Worm (Caenorhabditis elegans) whole organism, L1 larva: ENCODE measurements around the gene fbxa-30.

Source experiments
- C04F5.9 ChIP-seq: sonication (generic microtip); optimal IDR thresholded peaks from 2 replicates; lab custom pipeline; 2016; ENCODE audit warnings: missing genetic modification characterization, missing compliant biosample characterization
- aha-1 ChIP-seq: fragments of 150-350 bp; optimal IDR thresholded peaks from 2 replicates; lab custom pipeline; 2014; ENCODE audit warnings: missing biosample characterization, missing genetic modification characterization
- alr-1 ChIP-seq: fragments of 200-800 bp; sonication (Bioruptor generic); optimal IDR thresholded peaks from 2 replicates; lab custom pipeline; 2018; ENCODE audit warnings: borderline replicate concordance, mild to moderate bottlenecking, missing genetic modification characterization, missing compliant biosample characterization
- ama-1 ChIP-seq: fragments of 150-350 bp; optimal IDR thresholded peaks from 2 replicates; lab custom pipeline; 2014
- ceh-63 ChIP-seq: fragments of 200-800 bp; sonication (Bioruptor generic); optimal IDR thresholded peaks from 2 replicates; lab custom pipeline; 2018; ENCODE audit warnings: mild to moderate bottlenecking, missing genetic modification characterization, missing compliant biosample characterization
- ceh-8 ChIP-seq: fragments of 200-800 bp; sonication (Bioruptor generic); optimal IDR thresholded peaks from 2 replicates; lab custom pipeline; 2018; ENCODE audit warnings: mild to moderate bottlenecking, missing genetic modification characterization, moderate library complexity, missing compliant biosample characterization
- ceh-82 ChIP-seq, 3 experiments: fragments of 150-350 bp in 1 of 3; sonication (generic microtip) in 2 of 3; optimal IDR thresholded peaks; 2 replicates each; lab custom pipeline; 2014 to 2017; ENCODE audit warnings: missing biosample characterization in 3 of 3, missing genetic modification characterization in 3 of 3
- ceh-88 ChIP-seq: fragments of 200-800 bp; sonication (Bioruptor generic); IDR thresholded peaks from 2 replicates; pipeline ENCODE4 v1.3.6; 2022; ENCODE audit warnings: missing genetic modification characterization, missing compliant biosample characterization
- efl-1 ChIP-seq, 4 experiments: fragments of 150-350 bp; optimal IDR thresholded peaks in 3 of 4; peaks in 1 of 4; 1 replicate in 1 of 4; 2 replicates in 3 of 4; lab custom pipeline; 2014; ENCODE audit warnings: missing biosample characterization in 2 of 4, missing genetic modification characterization in 2 of 4, missing genetic modification reagents in 2 of 4
- efl-3 ChIP-seq: fragments of 200-800 bp; sonication (Bioruptor generic); optimal IDR thresholded peaks from 2 replicates; lab custom pipeline; 2018; ENCODE audit warnings: mild to moderate bottlenecking, missing genetic modification characterization, missing compliant biosample characterization
- egl-13 ChIP-seq: sonication (generic microtip); optimal IDR thresholded peaks from 2 replicates; lab custom pipeline; 2016; ENCODE audit warnings: missing genotype, missing genetic modification reagents, missing genetic modification characterization, missing compliant biosample characterization
- elt-2 ChIP-seq: sonication (generic microtip); optimal IDR thresholded peaks from 2 replicates; lab custom pipeline; 2016; ENCODE audit warnings: missing genetic modification characterization, mild to moderate bottlenecking, inconsistent platforms, missing compliant biosample characterization, missing genetic modification reagents
- ets-5 ChIP-seq: fragments of 200-800 bp; sonication (Bioruptor generic); IDR thresholded peaks from 2 replicates; pipeline ENCODE4 v1.3.6; 2022; ENCODE audit warnings: missing genetic modification characterization, missing compliant biosample characterization
- grh-1 ChIP-seq: fragments of 200-800 bp; sonication (Bioruptor generic); IDR thresholded peaks from 2 replicates; pipeline ENCODE4 v1.3.6; 2022; ENCODE audit warnings: missing genetic modification reagents, missing genetic modification characterization, missing compliant biosample characterization
- hlh-17 ChIP-seq: fragments of 200-800 bp; sonication (Bioruptor generic); optimal IDR thresholded peaks from 2 replicates; lab custom pipeline; 2018; ENCODE audit warnings: missing genetic modification characterization, mild to moderate bottlenecking, missing compliant biosample characterization, moderate library complexity, borderline replicate concordance
- hlh-4 ChIP-seq: sonication (generic microtip); optimal IDR thresholded peaks from 2 replicates; lab custom pipeline; 2016; ENCODE audit warnings: mild to moderate bottlenecking, missing genetic modification characterization, missing compliant biosample characterization
- irx-1 ChIP-seq: sonication (generic microtip); optimal IDR thresholded peaks from 2 replicates; lab custom pipeline; 2016; ENCODE audit warnings: missing genetic modification characterization, missing compliant biosample characterization
- isw-1 ChIP-seq: fragments of 200-800 bp; sonication (Bioruptor generic); IDR thresholded peaks from 2 replicates; pipeline ENCODE4 v1.3.6; 2022; ENCODE audit warnings: missing genetic modification characterization, missing compliant biosample characterization
- lin-13 ChIP-seq: fragments of 150-350 bp; optimal IDR thresholded peaks from 2 replicates; lab custom pipeline; 2014; ENCODE audit warnings: missing biosample characterization, missing genetic modification reagents, missing genetic modification characterization
- lin-35 ChIP-seq, 2 experiments: fragments of 150-350 bp; optimal IDR thresholded peaks; 2 replicates each; lab custom pipeline; 2014; ENCODE audit warnings: missing biosample characterization in 2 of 2, missing genetic modification characterization in 2 of 2, missing genetic modification reagents in 2 of 2
- lin-39 ChIP-seq: fragments of 150-350 bp; optimal IDR thresholded peaks from 2 replicates; lab custom pipeline; 2014; ENCODE audit warnings: missing biosample characterization, missing genetic modification reagents, missing genetic modification characterization
- mef-2 ChIP-seq: fragments of 150-350 bp; optimal IDR thresholded peaks from 2 replicates; lab custom pipeline; 2014; ENCODE audit warnings: missing biosample characterization, missing genetic modification characterization
- mep-1 ChIP-seq: fragments of 150-350 bp; optimal IDR thresholded peaks from 2 replicates; lab custom pipeline; 2014; ENCODE audit warnings: missing biosample characterization, missing genetic modification characterization
- nhr-11 ChIP-seq: fragments of 150-350 bp; optimal IDR thresholded peaks from 2 replicates; lab custom pipeline; 2014; ENCODE audit warnings: missing biosample characterization, missing genetic modification characterization
- nhr-19 ChIP-seq: fragments of 200-800 bp; sonication (Bioruptor generic); conservative IDR thresholded peaks from 2 replicates; pipeline ENCODE4 v1.3.6; 2022; ENCODE audit warnings: missing genetic modification characterization, missing compliant biosample characterization
- nhr-237 ChIP-seq: fragments of 150-350 bp; optimal IDR thresholded peaks from 2 replicates; lab custom pipeline; 2014; ENCODE audit warnings: missing biosample characterization, missing genetic modification characterization
- nhr-28 ChIP-seq: fragments of 150-350 bp; optimal IDR thresholded peaks from 2 replicates; lab custom pipeline; 2014; ENCODE audit warnings: missing biosample characterization, missing genetic modification characterization
- nhr-47 ChIP-seq: sonication (generic microtip); optimal IDR thresholded peaks from 2 replicates; lab custom pipeline; 2016; ENCODE audit warnings: mild to moderate bottlenecking, missing genetic modification characterization, moderate library complexity, missing compliant biosample characterization
- nhr-71 ChIP-seq: sonication (generic microtip); optimal IDR thresholded peaks from 2 replicates; lab custom pipeline; 2016; ENCODE audit warnings: mild to moderate bottlenecking, missing genetic modification characterization, moderate library complexity, missing compliant biosample characterization
- nhr-77 ChIP-seq: fragments of 150-350 bp; optimal IDR thresholded peaks from 2 replicates; lab custom pipeline; 2014; ENCODE audit warnings: missing biosample characterization, missing genetic modification characterization
- nhr-84 ChIP-seq: sonication (generic microtip); optimal IDR thresholded peaks from 2 replicates; lab custom pipeline; 2017; ENCODE audit warnings: missing biosample characterization, missing genetic modification characterization
- nhr-85 ChIP-seq: sonication (generic microtip); peaks from one replicate; lab custom pipeline; 2016; ENCODE audit warnings: missing genetic modification characterization, inconsistent platforms, missing compliant biosample characterization
- pag-3 ChIP-seq: sonication (generic microtip); optimal IDR thresholded peaks from 2 replicates; lab custom pipeline; 2017; ENCODE audit warnings: missing genetic modification characterization, mild to moderate bottlenecking, missing compliant biosample characterization, antibody characterized with exemption, borderline replicate concordance; ENCODE audit not compliant: insufficient read depth
- pax-3 ChIP-seq: fragments of 200-800 bp; sonication (Bioruptor generic); optimal IDR thresholded peaks from 2 replicates; lab custom pipeline; 2018; ENCODE audit warnings: mild to moderate bottlenecking, missing genetic modification characterization, moderate library complexity, missing compliant biosample characterization
- rnt-1 ChIP-seq: sonication (generic microtip); optimal IDR thresholded peaks from 2 replicates; lab custom pipeline; 2016; ENCODE audit warnings: mild to moderate bottlenecking, missing genetic modification characterization, moderate library complexity, missing compliant biosample characterization
- skn-1 ChIP-seq: fragments of 150-350 bp; optimal IDR thresholded peaks from 2 replicates; lab custom pipeline; 2014; ENCODE audit warnings: missing biosample characterization, missing genetic modification characterization
- snu-23 ChIP-seq: sonication (generic microtip); optimal IDR thresholded peaks from 2 replicates; lab custom pipeline; 2016; ENCODE audit warnings: missing genetic modification characterization, missing compliant biosample characterization
- sox-4 ChIP-seq: sonication (generic microtip); optimal IDR thresholded peaks from 2 replicates; lab custom pipeline; 2016; ENCODE audit warnings: missing genetic modification characterization, missing compliant biosample characterization
- sup-37 ChIP-seq: fragments of 200-800 bp; sonication (Bioruptor generic); optimal IDR thresholded peaks from 2 replicates; lab custom pipeline; 2018; ENCODE audit warnings: mild to moderate bottlenecking, missing genetic modification characterization, missing compliant biosample characterization
- swsn-7 ChIP-seq: sonication (generic microtip); optimal IDR thresholded peaks from 2 replicates; lab custom pipeline; 2016; ENCODE audit warnings: missing genetic modification characterization, missing compliant biosample characterization
- tbx-2 ChIP-seq: sonication (generic microtip); optimal IDR thresholded peaks from 2 replicates; lab custom pipeline; 2016; ENCODE audit warnings: missing genetic modification characterization, missing compliant biosample characterization
- unc-130 ChIP-seq: fragments of 150-350 bp; optimal IDR thresholded peaks from 2 replicates; lab custom pipeline; 2017; ENCODE audit warnings: missing biosample characterization, missing genetic modification characterization, inconsistent platforms
- unc-30 ChIP-seq: sonication (generic microtip); optimal IDR thresholded peaks from 2 replicates; lab custom pipeline; 2017; ENCODE audit warnings: missing biosample characterization, missing genetic modification characterization
- unc-62 ChIP-seq: fragments of 150-350 bp; optimal IDR thresholded peaks from 2 replicates; lab custom pipeline; 2014; ENCODE audit warnings: missing biosample characterization, missing genetic modification reagents, missing genetic modification characterization
- vab-15 ChIP-seq: sonication (generic microtip); optimal IDR thresholded peaks from 2 replicates; lab custom pipeline; 2017; ENCODE audit warnings: missing genotype, mild to moderate bottlenecking, missing genetic modification characterization, missing compliant biosample characterization
- zag-1 ChIP-seq: fragments of 150-350 bp; optimal IDR thresholded peaks from 2 replicates; lab custom pipeline; 2014; ENCODE audit warnings: missing biosample characterization, missing genetic modification characterization
- zip-4 ChIP-seq: fragments of 200-800 bp; sonication (Bioruptor generic); optimal IDR thresholded peaks from 2 replicates; lab custom pipeline; 2018; ENCODE audit warnings: mild to moderate bottlenecking, missing genetic modification characterization, moderate library complexity, missing compliant biosample characterization
- ztf-11 ChIP-seq, 2 experiments: sonication (generic microtip); optimal IDR thresholded peaks; 2 replicates each; lab custom pipeline; 2016 to 2017; ENCODE audit warnings: missing genetic modification characterization in 2 of 2, missing biosample characterization in 1 of 2, missing compliant biosample characterization in 1 of 2
- ztf-4 ChIP-seq: fragments of 150-350 bp; optimal IDR thresholded peaks from 2 replicates; lab custom pipeline; 2014; ENCODE audit warnings: missing biosample characterization, missing genetic modification characterization

fbxa-30 gene

DNA sequence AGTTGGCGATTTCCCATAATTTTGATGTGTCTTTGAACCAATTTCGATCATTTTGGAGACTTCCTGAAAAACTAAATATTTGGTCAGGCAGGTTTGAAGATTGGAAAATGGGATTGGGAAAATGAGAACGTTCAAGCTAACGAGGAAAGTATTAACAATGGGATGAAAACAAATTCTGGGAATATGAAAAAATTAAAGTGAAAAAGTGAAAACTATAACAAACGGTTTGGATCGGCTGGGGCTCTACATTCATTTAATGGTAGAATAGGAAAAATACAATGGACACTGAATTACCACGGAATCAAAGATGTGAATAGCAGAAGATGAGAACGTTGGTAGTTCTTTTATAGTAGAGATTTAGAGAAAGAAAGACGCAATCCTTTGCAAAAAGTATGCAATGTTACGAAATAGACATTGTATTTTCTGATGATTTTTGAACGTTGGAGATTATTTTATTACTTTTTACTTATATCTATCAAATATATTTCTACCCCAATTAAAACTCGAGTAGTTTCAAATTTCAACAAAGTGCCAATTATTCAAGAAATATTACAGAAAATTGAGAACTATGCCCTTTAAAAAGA is 13.2 kb upstream of the fbxa-30 start, which contains the start of gene fbxa-50:
TSS of gene fbxa-50 (minus strand) at position 51 of the 584 bp plus-strand sequence.
- TF ChIP-seq nhr-19 (GFP tag; lab: Robert Waterston, UW) (no peak), unc-62 (GFP tag; lab: Kevin White, UChicago) (no peak), skn-1 (peak; percentile 21)
- TF ChIP-seq, all 84 proteins: peak for 1

DNA sequence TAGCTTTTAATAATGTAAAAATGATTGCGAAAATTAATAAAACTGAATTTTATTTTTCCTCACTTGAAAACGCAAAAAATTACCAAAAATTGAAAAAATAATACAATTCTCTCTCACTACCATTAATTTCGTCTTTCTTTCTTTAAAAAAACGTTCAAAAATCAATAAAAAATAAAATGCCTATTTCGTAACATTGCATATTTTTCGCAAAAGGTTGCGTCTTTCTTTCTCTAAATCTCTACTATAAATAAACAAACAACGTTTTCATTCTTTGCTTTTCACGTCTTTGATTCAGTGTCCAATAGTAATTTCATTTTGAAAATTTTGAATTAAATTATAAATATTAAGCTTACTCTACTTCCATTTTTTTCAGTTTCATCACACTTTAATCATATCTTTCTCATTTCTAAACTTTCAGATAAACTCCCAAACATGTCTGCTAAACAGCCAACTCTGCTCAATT is 9.2 kb upstream of the fbxa-30 start, which contains the start of gene fbxa-37:
TSS of gene fbxa-37 (plus strand) at position 413 of the 463 bp plus-strand sequence.
- no peak for TF ChIP-seq ceh-88
- no peak for TF ChIP-seq zag-1 (tag; lab: Kevin White, UChicago)
- no peak for TF ChIP-seq ztf-11 (tag; optimal IDR thresholded peaks at IDR 0.05; lab: Kevin White, UChicago)
- TF ChIP-seq ceh-63 (GFP tag; lab: Kevin White, UChicago) = no peak
- no peak for TF ChIP-seq aha-1
- no peak for TF ChIP-seq irx-1 (tag; lab: Kevin White, UChicago)
- peak; percentile 67 for TF ChIP-seq nhr-237 (tag; lab: Kevin White, UChicago)
- TF ChIP-seq ceh-8 (GFP tag; lab: Kevin White, UChicago) = no peak
- TF ChIP-seq unc-62 (GFP tag; lab: Kevin White, UChicago) = no peak
- no peak for TF ChIP-seq pag-3
- no peak for TF ChIP-seq mef-2 (tag; lab: Kevin White, UChicago)
- TF ChIP-seq ztf-4 = no peak
- peak; percentile 42 for TF ChIP-seq nhr-71 (tag; lab: Kevin White, UChicago)
- no peak for TF ChIP-seq egl-13
- TF ChIP-seq alr-1 = no peak
- TF ChIP-seq hlh-17 (GFP tag; lab: Kevin White, UChicago) = no peak
- TF ChIP-seq vab-15 = no peak
- TF ChIP-seq isw-1 (GFP tag; lab: Robert Waterston, UW) = no peak
- TF ChIP-seq sup-37 (GFP tag; lab: Kevin White, UChicago) = no peak
- TF ChIP-seq nhr-85 = no peak
- TF ChIP-seq C04F5.9 (tag; lab: Kevin White, UChicago) = no peak
- no peak for TF ChIP-seq nhr-28
- peak; percentile 61 for TF ChIP-seq skn-1
- no peak for TF ChIP-seq mep-1 (tag; lab: Kevin White, UChicago)
- no peak for TF ChIP-seq tbx-2 (tag; lab: Kevin White, UChicago)
- TF ChIP-seq ceh-82 (tag; optimal IDR thresholded peaks at IDR 0.05; lab: Kevin White, UChicago) = peak in 2 of 3 experiments; percentile 32 to 34
- no peak for TF ChIP-seq nhr-19 (GFP tag; lab: Robert Waterston, UW)
- no peak for TF ChIP-seq nhr-77
- TF ChIP-seq sox-4 (tag; lab: Kevin White, UChicago) = no peak
- peak; percentile 22 to 36 for TF ChIP-seq efl-1 (optimal IDR thresholded peaks at IDR 0.05; lab: Kevin White, UChicago)
- peak; percentile 18 to 80 for TF ChIP-seq efl-1 (GFP tag; optimal IDR thresholded peaks at IDR 0.05 in 1 of 2; lab: Kevin White, UChicago)
- no peak for TF ChIP-seq nhr-84 (tag; lab: Kevin White, UChicago)
- no peak for TF ChIP-seq hlh-4
- peak; percentile 2 for TF ChIP-seq elt-2 (tag; lab: Kevin White, UChicago)
- TF ChIP-seq efl-3 (GFP tag; lab: Kevin White, UChicago) = no peak
- peak; percentile 25 for TF ChIP-seq swsn-7
- no peak for TF ChIP-seq nhr-11
- TF ChIP-seq lin-35 (GFP tag; optimal IDR thresholded peaks at IDR 0.05; lab: Kevin White, UChicago) = peak in 1 of 2 experiments; percentile 25
- TF ChIP-seq ets-5 = no peak
- TF ChIP-seq ama-1 (lab: Kevin White, UChicago) = no peak
- no peak for TF ChIP-seq unc-130 (tag; lab: Kevin White, UChicago)
- TF ChIP-seq snu-23 (GFP tag; lab: Kevin White, UChicago) = no peak
- no peak for TF ChIP-seq pax-3 (tag; lab: Kevin White, UChicago)
- TF ChIP-seq lin-13 (GFP tag; lab: Kevin White, UChicago) = no peak
- peak; percentile 92 for TF ChIP-seq zip-4 (GFP tag; lab: Kevin White, UChicago)
- TF ChIP-seq rnt-1 = no peak
- peak; percentile 18 for TF ChIP-seq nhr-47 (tag; lab: Kevin White, UChicago)
- no peak for TF ChIP-seq unc-30 (tag; lab: Kevin White, UChicago)
- no peak for TF ChIP-seq grh-1 (GFP tag; lab: Robert Waterston, UW)
- TF ChIP-seq lin-39 = no peak
